Fruit fly (Drosophila melanogaster): ENCODE results near the gene Pcp.
A peak's percentile ranks its signal among the peaks of the same experiment; 100 is the strongest.

Pcp gene

DNA sequence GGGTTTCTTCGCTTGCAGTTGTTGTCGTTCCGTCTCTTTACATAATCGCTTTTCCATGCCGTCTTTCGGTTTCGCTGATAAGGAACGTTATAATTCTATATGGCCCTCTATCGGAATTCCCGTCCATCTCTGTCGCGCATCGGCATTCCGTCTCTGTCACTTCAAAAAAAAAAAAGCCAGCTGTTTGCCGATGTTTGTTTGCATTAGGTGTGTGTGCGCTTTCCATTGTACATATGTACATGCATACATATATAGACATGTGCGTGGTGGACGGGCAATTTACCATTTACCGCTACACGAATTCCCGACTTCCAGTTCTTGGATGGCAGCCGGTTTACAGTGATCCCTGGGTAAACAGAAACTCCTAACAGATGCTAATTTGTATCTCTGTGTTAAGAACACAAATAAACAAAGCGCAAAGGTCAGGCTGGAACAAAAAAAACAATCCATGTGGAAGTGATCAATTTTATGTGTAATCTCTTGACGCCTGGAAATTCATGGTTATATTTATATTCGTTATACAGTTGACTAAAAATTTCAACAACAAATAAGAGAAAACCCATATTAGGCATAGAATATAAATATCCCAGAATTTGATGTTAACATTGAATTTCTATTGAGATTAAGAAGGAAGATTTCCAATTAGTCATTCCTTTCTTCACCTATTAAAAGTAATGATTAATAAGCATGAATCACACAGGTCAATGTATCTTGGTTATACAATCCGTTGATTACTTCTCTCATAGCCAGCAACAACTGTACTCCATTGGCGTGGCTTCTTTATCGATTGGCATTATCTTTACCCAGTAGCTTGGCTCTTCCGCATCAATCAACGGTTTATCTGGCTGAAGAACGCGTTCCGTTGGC is 21.8 kb downstream of the Pcp start:
- TF ChIP-seq Crg-1 (GFP tag; optimal IDR thresholded peaks at IDR 0.05) (no peak), CG7045 (GFP tag; optimal IDR thresholded peaks at IDR 0.05) (no peak), CG7101 (tag; optimal IDR thresholded peaks at IDR 0.05) (no peak), ovo (GFP tag; optimal IDR thresholded peaks at IDR 0.05) (peak; percentile 38), Hr96 (GFP tag; optimal IDR thresholded peaks at IDR 0.05) (no peak), Mnt (GFP tag; optimal IDR thresholded peaks at IDR 0.05) (peak; percentile 26), CG12768 (GFP tag; optimal IDR thresholded peaks at IDR 0.05) (no peak), bab1 (GFP tag; optimal IDR thresholded peaks at IDR 0.05) (no peak), toe (GFP tag; optimal IDR thresholded peaks at IDR 0.05) (no peak), CG14711 (tag; optimal IDR thresholded peaks at IDR 0.05) (no peak), cnc (optimal IDR thresholded peaks at IDR 0.05) (no peak), cic (GFP tag; optimal IDR thresholded peaks at IDR 0.05) (no peak), CG33017 (tag; optimal IDR thresholded peaks at IDR 0.05) (no peak), tj (GFP tag; optimal IDR thresholded peaks at IDR 0.05) (no peak)

DNA sequence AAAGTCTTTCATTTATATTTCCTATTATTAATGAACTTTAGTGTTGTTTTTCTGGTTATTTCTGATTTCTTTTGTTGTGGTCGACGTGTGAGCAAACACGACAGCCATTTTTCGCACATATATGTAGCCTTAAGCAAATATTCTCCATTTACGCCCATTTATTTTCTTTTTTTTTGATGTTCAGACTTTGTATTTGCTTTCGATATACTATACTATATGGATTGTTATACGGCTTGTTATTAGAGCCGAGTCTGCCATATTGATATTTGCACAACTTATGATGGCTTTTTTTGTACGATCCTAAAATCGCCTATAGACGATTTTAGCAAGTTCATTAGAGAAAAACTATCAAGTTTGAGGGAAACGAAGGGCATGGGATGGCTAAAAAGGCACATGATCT is 26.2 kb downstream of the Pcp start:
- TF ChIP-seq kay (GFP tag; ENCODE audit: borderline replicate concordance) (no peak), CG7045 (GFP tag; optimal IDR thresholded peaks at IDR 0.05) (no peak), cnc (optimal IDR thresholded peaks at IDR 0.05) (no peak), CG7101 (tag; optimal IDR thresholded peaks at IDR 0.05) (peak; percentile 61), cic (GFP tag; optimal IDR thresholded peaks at IDR 0.05) (no peak), Clk (GFP tag; optimal IDR thresholded peaks at IDR 0.05) (no peak), CG14711 (tag; optimal IDR thresholded peaks at IDR 0.05) (no peak), CG12768 (GFP tag; optimal IDR thresholded peaks at IDR 0.05) (no peak), bab1 (GFP tag; optimal IDR thresholded peaks at IDR 0.05) (no peak), tj (GFP tag; optimal IDR thresholded peaks at IDR 0.05) (peak; percentile 1), Crg-1 (GFP tag; optimal IDR thresholded peaks at IDR 0.05) (peak; percentile 76), toe (GFP tag; optimal IDR thresholded peaks at IDR 0.05) (no peak), CG5204 (GFP tag; optimal IDR thresholded peaks at IDR 0.05) (peak; percentile 9), pad (GFP tag; optimal IDR thresholded peaks at IDR 0.05) (no peak), CG1620 (GFP tag; optimal IDR thresholded peaks at IDR 0.05) (no peak), CG11617 (GFP tag; optimal IDR thresholded peaks at IDR 0.05) (peak; percentile 14), Hr96 (GFP tag; optimal IDR thresholded peaks at IDR 0.05) (no peak), CG33017 (tag; optimal IDR thresholded peaks at IDR 0.05) (no peak), Mnt (GFP tag; optimal IDR thresholded peaks at IDR 0.05) (peak; percentile 18), ovo (GFP tag; optimal IDR thresholded peaks at IDR 0.05) (peak; percentile 56)

DNA sequence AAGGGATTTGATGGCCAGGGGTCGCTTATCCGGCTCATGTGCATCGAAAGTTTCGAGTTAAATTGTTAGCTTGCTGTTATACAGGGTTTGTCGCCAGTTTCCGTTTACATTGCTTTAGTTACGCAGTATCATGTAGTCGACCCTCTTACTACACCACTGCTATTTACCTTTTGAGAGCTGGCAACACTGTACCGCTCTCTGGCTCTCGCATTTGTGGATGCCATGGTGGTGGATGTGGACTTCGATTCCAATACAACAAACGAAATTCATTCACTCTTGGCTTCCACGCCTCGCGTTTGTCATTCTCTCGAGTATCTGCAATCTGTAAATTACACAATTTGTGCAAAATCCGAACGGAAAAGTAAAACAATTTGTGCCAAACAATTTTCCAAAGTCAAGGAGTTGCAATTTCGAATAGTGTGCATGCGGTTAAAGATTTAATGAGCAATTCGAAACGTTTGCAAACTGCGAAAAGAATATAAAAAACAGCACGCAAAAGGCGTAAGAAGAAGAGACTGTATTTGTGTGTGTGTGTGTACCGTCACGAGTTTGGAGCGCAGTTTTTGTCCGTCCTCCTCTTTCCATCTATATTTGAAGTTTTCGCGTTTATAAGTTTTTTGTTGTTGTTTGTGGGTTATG is 27.6 kb downstream of the Pcp start:
- TF ChIP-seq CG7101 (tag; optimal IDR thresholded peaks at IDR 0.05) (peak; percentile 45), CG33017 (tag; optimal IDR thresholded peaks at IDR 0.05) (peak; percentile 58), cic (GFP tag; optimal IDR thresholded peaks at IDR 0.05) (peak; percentile 97), toe (GFP tag; optimal IDR thresholded peaks at IDR 0.05) (peak; percentile 55), CG5204 (GFP tag; optimal IDR thresholded peaks at IDR 0.05) (no peak), Crg-1 (GFP tag; optimal IDR thresholded peaks at IDR 0.05) (no peak), CG12768 (GFP tag; optimal IDR thresholded peaks at IDR 0.05) (peak; percentile 81), cnc (optimal IDR thresholded peaks at IDR 0.05) (no peak), Hr96 (GFP tag; optimal IDR thresholded peaks at IDR 0.05) (peak; percentile 59), pad (GFP tag; optimal IDR thresholded peaks at IDR 0.05) (peak; percentile 9), tj (GFP tag; optimal IDR thresholded peaks at IDR 0.05) (peak; percentile 55), kay (GFP tag; ENCODE audit: borderline replicate concordance) (peak; percentile 85), bab1 (GFP tag; optimal IDR thresholded peaks at IDR 0.05) (peak; percentile 55), CG11617 (GFP tag; optimal IDR thresholded peaks at IDR 0.05) (peak; percentile 46), ovo (GFP tag; optimal IDR thresholded peaks at IDR 0.05) (peak; percentile 21), CG1620 (GFP tag; optimal IDR thresholded peaks at IDR 0.05) (no peak), CG14711 (tag; optimal IDR thresholded peaks at IDR 0.05) (peak; percentile 43), Mnt (GFP tag; optimal IDR thresholded peaks at IDR 0.05) (peak; percentile 73), Clk (GFP tag; optimal IDR thresholded peaks at IDR 0.05) (no peak), CG7045 (GFP tag; optimal IDR thresholded peaks at IDR 0.05) (peak; percentile 10)

DNA sequence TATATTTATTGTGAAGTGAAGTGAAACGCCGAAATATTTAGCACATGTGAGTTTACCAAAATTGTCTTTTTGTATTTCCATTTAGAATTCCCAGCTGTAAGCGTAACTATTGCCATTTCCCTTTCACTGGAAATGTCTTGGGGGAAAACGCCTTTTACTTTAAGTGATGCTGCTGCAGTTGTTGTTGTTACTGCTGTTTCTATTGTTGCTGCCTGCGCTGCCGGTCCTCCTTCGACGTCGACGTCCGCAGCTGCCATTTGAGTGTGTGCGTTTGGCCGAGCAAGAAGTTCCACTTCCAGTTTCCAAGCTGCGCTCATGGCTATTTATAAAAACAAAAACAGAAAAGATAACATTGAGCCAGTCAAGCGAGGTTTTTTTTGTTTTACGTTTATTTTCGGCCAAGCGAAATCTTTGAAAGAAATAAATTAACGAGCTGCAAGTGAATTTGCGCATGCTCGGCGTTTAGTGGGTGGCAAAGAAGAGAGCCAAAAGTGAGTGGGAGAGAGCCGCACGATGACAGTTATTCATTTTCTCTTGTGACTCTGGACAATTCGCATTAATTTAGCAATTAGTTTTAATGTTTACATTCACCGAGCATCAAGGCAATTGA is 28.3 kb downstream of the Pcp start:
- TF ChIP-seq Crg-1 (GFP tag; optimal IDR thresholded peaks at IDR 0.05), result no peak
- TF ChIP-seq cnc (optimal IDR thresholded peaks at IDR 0.05), result no peak
- TF ChIP-seq CG33017 (tag; optimal IDR thresholded peaks at IDR 0.05), result no peak
- no peak for TF ChIP-seq CG7101 (tag; optimal IDR thresholded peaks at IDR 0.05)
- no peak for TF ChIP-seq Hr96 (GFP tag; optimal IDR thresholded peaks at IDR 0.05)
- TF ChIP-seq kay (GFP tag; ENCODE audit: borderline replicate concordance), result no peak
- TF ChIP-seq toe (GFP tag; optimal IDR thresholded peaks at IDR 0.05), result no peak
- TF ChIP-seq cic (GFP tag; optimal IDR thresholded peaks at IDR 0.05), result no peak
- TF ChIP-seq ovo (GFP tag; optimal IDR thresholded peaks at IDR 0.05), result no peak
- no peak for TF ChIP-seq CG1620 (GFP tag; optimal IDR thresholded peaks at IDR 0.05)

DNA sequence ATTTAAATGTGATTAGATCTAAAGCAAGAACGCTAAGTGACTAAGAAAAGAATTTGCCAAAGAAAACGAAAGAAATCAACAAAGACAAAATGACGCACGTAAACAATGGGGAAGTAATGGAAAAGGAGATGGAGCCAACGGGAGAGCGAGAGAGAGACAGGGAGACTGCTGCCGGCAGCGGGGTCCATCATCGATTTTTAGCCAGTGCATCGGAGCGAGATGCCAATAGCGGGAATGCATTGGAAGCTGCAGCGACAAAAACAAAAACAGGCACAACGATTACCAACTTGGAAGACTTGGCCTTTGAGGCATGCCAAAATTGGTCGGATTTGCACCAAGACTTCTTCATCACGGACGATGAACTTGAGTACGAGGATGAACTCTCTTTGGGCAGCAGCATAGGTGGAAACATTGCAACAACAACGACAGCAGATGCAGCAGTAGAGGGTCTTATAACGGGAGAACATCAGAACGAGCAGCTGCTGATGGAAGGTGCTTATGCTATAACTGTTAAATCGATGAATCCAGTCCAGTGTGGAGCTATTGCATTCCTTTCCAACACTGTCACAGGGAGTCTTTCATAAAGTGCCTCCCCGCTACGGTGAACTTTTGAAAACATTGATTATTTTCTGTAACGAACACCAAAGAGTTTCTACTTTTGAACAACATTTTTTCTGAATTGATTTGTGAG is 29.2 kb downstream of the Pcp start:
- TF ChIP-seq CG14711 (tag; optimal IDR thresholded peaks at IDR 0.05), result no peak
- no peak for TF ChIP-seq CG11617 (GFP tag; optimal IDR thresholded peaks at IDR 0.05)
- no peak for TF ChIP-seq CG1620 (GFP tag; optimal IDR thresholded peaks at IDR 0.05)
- peak; percentile 72 for TF ChIP-seq ovo (GFP tag; optimal IDR thresholded peaks at IDR 0.05)
- TF ChIP-seq Hr96 (GFP tag; optimal IDR thresholded peaks at IDR 0.05), result no peak
- TF ChIP-seq bab1 (GFP tag; optimal IDR thresholded peaks at IDR 0.05), result no peak
- no peak for TF ChIP-seq Mnt (GFP tag; optimal IDR thresholded peaks at IDR 0.05)
- no peak for TF ChIP-seq tj (GFP tag; optimal IDR thresholded peaks at IDR 0.05)
- TF ChIP-seq cic (GFP tag; optimal IDR thresholded peaks at IDR 0.05), result no peak
- no peak for TF ChIP-seq kay (GFP tag; ENCODE audit: borderline replicate concordance)
- no peak for TF ChIP-seq Crg-1 (GFP tag; optimal IDR thresholded peaks at IDR 0.05)
- TF ChIP-seq pad (GFP tag; optimal IDR thresholded peaks at IDR 0.05), result peak; percentile 63
- no peak for TF ChIP-seq CG5204 (GFP tag; optimal IDR thresholded peaks at IDR 0.05)

Data from whole organism, adult.